Worm (Caenorhabditis elegans) whole organism, L4 larva: ENCODE results near the gene C50E3.5.
A peak's percentile ranks its signal among the peaks of the same experiment; 100 is the strongest.

ENCODE experiments used
- D1046.2 ChIP-seq: fragments of 200-800 bp; sonication (Bioruptor generic); IDR thresholded peaks from 2 replicates; pipeline ENCODE4 v1.3.6; 2022; ENCODE audit warnings: missing genetic modification characterization, missing compliant biosample characterization
- F37D6.2 ChIP-seq: sonication (generic microtip); optimal IDR thresholded peaks from 2 replicates; lab custom pipeline; 2016; ENCODE audit warnings: mild to moderate bottlenecking, missing genetic modification characterization, missing compliant biosample characterization
- F44E2.7 ChIP-seq: fragments of 200-800 bp; sonication (Bioruptor generic); IDR thresholded peaks from 2 replicates; pipeline ENCODE4 v2.1.2; 2022; ENCODE audit warnings: missing genetic modification characterization, missing compliant biosample characterization
- F49E8.2 ChIP-seq: sonication (generic microtip); optimal IDR thresholded peaks from 2 replicates; lab custom pipeline; 2016; ENCODE audit warnings: missing compliant biosample characterization, mild to moderate bottlenecking, missing genetic modification characterization, borderline replicate concordance
- T20F7.1 ChIP-seq: fragments of 200-800 bp; sonication (Bioruptor generic); optimal IDR thresholded peaks from 2 replicates; lab custom pipeline; 2018; ENCODE audit warnings: mild to moderate bottlenecking, missing genetic modification characterization, missing compliant biosample characterization
- Y48G9A.11 ChIP-seq: fragments of 200-800 bp; sonication (Bioruptor generic); IDR thresholded peaks from 2 replicates; pipeline ENCODE4 v1.3.6; 2022; ENCODE audit warnings: missing genetic modification reagents, missing genetic modification characterization, missing compliant biosample characterization
- Y5F2A.4 ChIP-seq: fragments of 200-800 bp; sonication (Bioruptor generic); optimal IDR thresholded peaks from 2 replicates; lab custom pipeline; 2018; ENCODE audit warnings: mild to moderate bottlenecking, missing genetic modification characterization, missing compliant biosample characterization
- Y75B8A.6 ChIP-seq: fragments of 200-800 bp; sonication (Bioruptor generic); IDR thresholded peaks from 2 replicates; pipeline ENCODE4 v1.3.6; 2022; ENCODE audit warnings: missing genetic modification reagents, missing genetic modification characterization, missing compliant biosample characterization
- ZK546.5 ChIP-seq, 2 experiments: sonication (generic microtip); optimal IDR thresholded peaks; 2 replicates each; lab custom pipeline; 2017; ENCODE audit warnings: missing biosample characterization in 2 of 2, missing genetic modification characterization in 2 of 2
- ama-1 ChIP-seq: fragments of 150-350 bp; optimal IDR thresholded peaks from 2 replicates; lab custom pipeline; 2014; ENCODE audit warnings: inconsistent platforms, mixed read lengths
- attf-4 ChIP-seq: sonication (generic microtip); optimal IDR thresholded peaks from 3 replicates; lab custom pipeline; 2017; ENCODE audit warnings: missing biosample characterization, missing genetic modification characterization
- ceh-20 ChIP-seq: fragments of 200-800 bp; sonication (Bioruptor generic); IDR thresholded peaks from 2 replicates; pipeline ENCODE4 v1.3.6; 2022; ENCODE audit warnings: missing genetic modification reagents, missing genetic modification characterization, missing compliant biosample characterization
- ceh-28 ChIP-seq: fragments of 150-350 bp; optimal IDR thresholded peaks from 2 replicates; lab custom pipeline; 2014; ENCODE audit warnings: missing biosample characterization, missing genetic modification reagents, missing genetic modification characterization
- ceh-62 ChIP-seq: sonication (generic microtip); optimal IDR thresholded peaks from 2 replicates; lab custom pipeline; 2017; ENCODE audit warnings: missing biosample characterization, missing genetic modification characterization
- ces-1 ChIP-seq: fragments of 150-350 bp; sonication (generic microtip); optimal IDR thresholded peaks from 4 replicates; lab custom pipeline; 2014; ENCODE audit warnings: missing biosample characterization, missing genetic modification reagents, missing genetic modification characterization
- ctbp-1 ChIP-seq: fragments of 200-800 bp; sonication (Bioruptor generic); IDR thresholded peaks from 2 replicates; pipeline ENCODE4 v1.3.6; 2022; ENCODE audit warnings: missing genetic modification reagents, missing genetic modification characterization, missing compliant biosample characterization
- daf-12 ChIP-seq: fragments of 150-350 bp; optimal IDR thresholded peaks from 2 replicates; lab custom pipeline; 2014; ENCODE audit warnings: missing biosample characterization, missing genetic modification reagents, missing genetic modification characterization
- daf-16 ChIP-seq, 3 experiments: sonication (generic microtip); optimal IDR thresholded peaks; 2 replicates each; lab custom pipeline; 2016 to 2017; ENCODE audit warnings: missing genetic modification characterization in 3 of 3, missing genetic modification reagents in 3 of 3, mild to moderate bottlenecking in 2 of 3, missing compliant biosample characterization in 2 of 3, missing biosample characterization in 1 of 3, moderate library complexity in 1 of 3
- daf-8 ChIP-seq: fragments of 200-800 bp; sonication (Bioruptor generic); IDR thresholded peaks from 2 replicates; pipeline ENCODE4 v1.3.6; 2022; ENCODE audit warnings: missing genetic modification characterization, missing compliant biosample characterization
- dpl-1 ChIP-seq: fragments of 150-350 bp; optimal IDR thresholded peaks from 2 replicates; lab custom pipeline; 2014; ENCODE audit warnings: missing biosample characterization, missing genetic modification reagents, missing genetic modification characterization
- duxl-1 ChIP-seq: sonication (generic microtip); optimal IDR thresholded peaks from 2 replicates; lab custom pipeline; 2016; ENCODE audit warnings: mild to moderate bottlenecking, missing genetic modification characterization, moderate library complexity, missing compliant biosample characterization; ENCODE audit not compliant: poor library complexity
- dve-1 ChIP-seq: sonication (generic microtip); optimal IDR thresholded peaks from 2 replicates; lab custom pipeline; 2017; ENCODE audit warnings: antibody characterized with exemption, mild to moderate bottlenecking, missing genetic modification characterization, missing compliant biosample characterization; ENCODE audit not compliant: insufficient read depth
- gei-8 ChIP-seq: fragments of 200-800 bp; sonication (Bioruptor generic); optimal IDR thresholded peaks from 2 replicates; lab custom pipeline; 2018; ENCODE audit warnings: mild to moderate bottlenecking, missing genetic modification characterization, missing compliant biosample characterization
- hif-1 ChIP-seq, 2 experiments: sonication (generic microtip); optimal IDR thresholded peaks; 2 replicates each; lab custom pipeline; 2016 to 2017; ENCODE audit warnings: missing compliant biosample characterization in 2 of 2, missing genetic modification characterization in 2 of 2, missing genetic modification reagents in 2 of 2, missing genotype in 2 of 2, mild to moderate bottlenecking in 1 of 2
- hlh-30 ChIP-seq: sonication (generic microtip); optimal IDR thresholded peaks from 2 replicates; lab custom pipeline; 2017; ENCODE audit warnings: antibody characterized with exemption, mild to moderate bottlenecking, missing genetic modification characterization, missing compliant biosample characterization; ENCODE audit not compliant: insufficient read depth
- lin-13 ChIP-seq: fragments of 150-350 bp; optimal IDR thresholded peaks from 2 replicates; lab custom pipeline; 2014; ENCODE audit warnings: missing biosample characterization, missing genetic modification reagents, missing genetic modification characterization
- lin-15B ChIP-seq: fragments of 150-350 bp; sonication (generic microtip); optimal IDR thresholded peaks from 3 replicates; lab custom pipeline; 2014; ENCODE audit warnings: missing biosample characterization, missing genetic modification characterization
- lin-29 ChIP-seq: fragments of 200-800 bp; sonication (Bioruptor generic); IDR thresholded peaks from 2 replicates; pipeline ENCODE4 v1.3.6; 2022; ENCODE audit warnings: missing genetic modification reagents, missing genetic modification characterization, missing compliant biosample characterization
- lin-38 ChIP-seq: fragments of 200-800 bp; sonication (Bioruptor generic); IDR thresholded peaks from 2 replicates; pipeline ENCODE4 v1.3.6; 2022; ENCODE audit warnings: missing genetic modification reagents, missing genetic modification characterization, missing compliant biosample characterization
- lsy-2 ChIP-seq, 2 experiments: fragments of 150-350 bp in 1 of 2; sonication (generic microtip) in 1 of 2; optimal IDR thresholded peaks; 2 replicates each; lab custom pipeline; 2014 to 2017; ENCODE audit warnings: missing biosample characterization in 2 of 2, missing genetic modification characterization in 2 of 2
- mdl-1 ChIP-seq, 2 experiments: fragments of 150-350 bp in 1 of 2; sonication (generic microtip) in 1 of 2; optimal IDR thresholded peaks; 2 replicates each; lab custom pipeline; 2014 to 2017; ENCODE audit warnings: missing biosample characterization in 2 of 2, missing genetic modification characterization in 2 of 2
- mes-2 ChIP-seq: sonication (generic microtip); optimal IDR thresholded peaks from 2 replicates; lab custom pipeline; 2016; ENCODE audit warnings: missing genotype, mild to moderate bottlenecking, missing genetic modification characterization, missing compliant biosample characterization; ENCODE audit not compliant: poor library complexity, severe bottlenecking
- mxl-2 ChIP-seq: fragments of 200-800 bp; sonication (Bioruptor generic); conservative IDR thresholded peaks from 2 replicates; pipeline ENCODE4 v1.3.6; 2022; ENCODE audit warnings: missing genetic modification reagents, missing genetic modification characterization, missing compliant biosample characterization
- mxl-3 ChIP-seq: fragments of 200-800 bp; sonication (Bioruptor generic); optimal IDR thresholded peaks from 2 replicates; lab custom pipeline; 2018; ENCODE audit warnings: mild to moderate bottlenecking, missing genetic modification characterization, missing compliant biosample characterization
- nhr-111 ChIP-seq: fragments of 200-800 bp; sonication (Bioruptor generic); optimal IDR thresholded peaks from 2 replicates; lab custom pipeline; 2018; ENCODE audit warnings: mild to moderate bottlenecking, missing genetic modification characterization, missing compliant biosample characterization
- nhr-237 ChIP-seq: sonication (generic microtip); optimal IDR thresholded peaks from 2 replicates; lab custom pipeline; 2017; ENCODE audit warnings: missing biosample characterization, missing genetic modification characterization
- nhr-25 ChIP-seq: sonication (generic microtip); optimal IDR thresholded peaks from 2 replicates; lab custom pipeline; 2017; ENCODE audit warnings: missing genetic modification characterization, mild to moderate bottlenecking, missing compliant biosample characterization, antibody characterized with exemption, moderate library complexity, borderline replicate concordance; ENCODE audit not compliant: insufficient read depth
- nhr-41 ChIP-seq: fragments of 200-800 bp; sonication (Bioruptor generic); IDR thresholded peaks from 2 replicates; pipeline ENCODE4 v1.3.6; 2022; ENCODE audit warnings: missing genetic modification reagents, missing genetic modification characterization, missing compliant biosample characterization
- nhr-6 ChIP-seq: fragments of 150-350 bp; optimal IDR thresholded peaks from 2 replicates; lab custom pipeline; 2014; ENCODE audit warnings: missing biosample characterization, missing genetic modification characterization
- nhr-77 ChIP-seq: fragments of 150-350 bp; optimal IDR thresholded peaks from 2 replicates; lab custom pipeline; 2014; ENCODE audit warnings: missing biosample characterization, missing genetic modification characterization
- pqm-1 ChIP-seq: sonication (generic microtip); optimal IDR thresholded peaks from 2 replicates; lab custom pipeline; 2017; ENCODE audit warnings: missing biosample characterization, missing genetic modification characterization
- rbr-2 ChIP-seq: sonication (generic microtip); optimal IDR thresholded peaks from 2 replicates; lab custom pipeline; 2016; ENCODE audit warnings: missing genotype, missing genetic modification characterization, missing compliant biosample characterization
- saeg-2 ChIP-seq: fragments of 200-800 bp; sonication (Bioruptor generic); IDR thresholded peaks from 2 replicates; pipeline ENCODE4 v1.3.6; 2022; ENCODE audit warnings: missing genetic modification reagents, missing genetic modification characterization, missing compliant biosample characterization
- sdz-12 ChIP-seq: fragments of 200-800 bp; sonication (Bioruptor generic); optimal IDR thresholded peaks from 2 replicates; lab custom pipeline; 2018; ENCODE audit warnings: mild to moderate bottlenecking, missing genetic modification characterization, missing compliant biosample characterization
- skn-1 ChIP-seq: fragments of 150-350 bp; optimal IDR thresholded peaks from 2 replicates; lab custom pipeline; 2014; ENCODE audit warnings: missing biosample characterization, missing genetic modification characterization
- snpc-1.2 ChIP-seq: fragments of 200-800 bp; sonication (Bioruptor generic); IDR thresholded peaks from 2 replicates; pipeline ENCODE4 v1.3.6; 2022; ENCODE audit warnings: missing genetic modification reagents, missing genetic modification characterization, missing compliant biosample characterization
- spr-1 ChIP-seq: sonication (generic microtip); optimal IDR thresholded peaks from 2 replicates; lab custom pipeline; 2016; ENCODE audit warnings: mild to moderate bottlenecking, missing genetic modification characterization, missing compliant biosample characterization
- tra-1 ChIP-seq: fragments of 200-800 bp; sonication (Bioruptor generic); IDR thresholded peaks from 2 replicates; pipeline ENCODE4 v1.3.6; 2022; ENCODE audit warnings: missing genetic modification reagents, missing genetic modification characterization, missing compliant biosample characterization
- zag-1 ChIP-seq: fragments of 150-350 bp; optimal IDR thresholded peaks from 2 replicates; lab custom pipeline; 2014; ENCODE audit warnings: missing biosample characterization, missing genetic modification characterization
- zfp-2 ChIP-seq: sonication (generic microtip); optimal IDR thresholded peaks from 2 replicates; lab custom pipeline; 2016; ENCODE audit warnings: mild to moderate bottlenecking, missing genetic modification characterization, missing compliant biosample characterization
- zip-2 ChIP-seq: fragments of 150-350 bp; optimal IDR thresholded peaks from 2 replicates; lab custom pipeline; 2014; ENCODE audit warnings: missing biosample characterization, missing genetic modification characterization

Gene C50E3.5

ce11 chrV:7580378-7580777, 7.4 kb upstream of the C50E3.5 start, which contains the start of gene ets-6:
TSS of gene ets-6 (minus strand) at chrV:7580546.
- TF ChIP-seq snpc-1.2 (GFP tag; lab: Robert Waterston, UW): no peak
- no peak for TF ChIP-seq Y5F2A.4
- no peak for TF ChIP-seq Y48G9A.11 (GFP tag; lab: Robert Waterston, UW)
- TF ChIP-seq lsy-2 (tag; optimal IDR thresholded peaks at IDR 0.05; lab: Kevin White, UChicago): peak in 1 of 2 experiments; percentile 77
- no peak for TF ChIP-seq zip-2 (tag; lab: Kevin White, UChicago)
- TF ChIP-seq lin-13 (GFP tag; lab: Kevin White, UChicago): no peak
- peak; percentile 20 for TF ChIP-seq dve-1 (tag; lab: Kevin White, UChicago)
- peak; percentile 96 for TF ChIP-seq lin-38 (GFP tag; lab: Robert Waterston, UW)
- TF ChIP-seq hif-1 (tag; optimal IDR thresholded peaks at IDR 0.05; lab: Kevin White, UChicago): no peak
- TF ChIP-seq skn-1 (tag; lab: Kevin White, UChicago): no peak
- no peak for TF ChIP-seq mxl-2 (GFP tag; lab: Robert Waterston, UW)
- no peak for TF ChIP-seq ZK546.5 (tag; optimal IDR thresholded peaks at IDR 0.05; lab: Kevin White, UChicago)
- no peak for TF ChIP-seq daf-16 (GFP tag; optimal IDR thresholded peaks at IDR 0.05; lab: Kevin White, UChicago)
- TF ChIP-seq daf-16 (tag; optimal IDR thresholded peaks at IDR 0.05; lab: Kevin White, UChicago): no peak
- TF ChIP-seq Y75B8A.6 (GFP tag; lab: Robert Waterston, UW): no peak
- no peak for TF ChIP-seq zag-1
- TF ChIP-seq duxl-1 (tag; lab: Kevin White, UChicago): no peak
- no peak for TF ChIP-seq daf-12 (tag; lab: Kevin White, UChicago)
- TF ChIP-seq attf-4: no peak
- TF ChIP-seq mdl-1 (tag; optimal IDR thresholded peaks at IDR 0.05; lab: Kevin White, UChicago): no peak
- TF ChIP-seq ces-1: no peak
- TF ChIP-seq F49E8.2 (tag; lab: Kevin White, UChicago): no peak
- TF ChIP-seq ceh-28: peak; percentile 45
- no peak for TF ChIP-seq gei-8 (GFP tag; lab: Kevin White, UChicago)
- no peak for TF ChIP-seq zfp-2
- no peak for TF ChIP-seq saeg-2 (GFP tag; lab: Robert Waterston, UW)
- no peak for TF ChIP-seq nhr-25 (tag; lab: Kevin White, UChicago)
- TF ChIP-seq spr-1 (tag; lab: Kevin White, UChicago): no peak
- TF ChIP-seq daf-8 (GFP tag; lab: Robert Waterston, UW): no peak
- no peak for TF ChIP-seq ama-1 (lab: Kevin White, UChicago)
- TF ChIP-seq F44E2.7: no peak
- TF ChIP-seq pqm-1 (tag; lab: Kevin White, UChicago): no peak
- no peak for TF ChIP-seq tra-1 (GFP tag; lab: Robert Waterston, UW)
- peak; percentile 41 for TF ChIP-seq rbr-2 (tag; lab: Kevin White, UChicago)
- no peak for TF ChIP-seq nhr-6 (tag; lab: Kevin White, UChicago)
- TF ChIP-seq sdz-12 (GFP tag; lab: Kevin White, UChicago): no peak
- TF ChIP-seq nhr-237 (tag; lab: Kevin White, UChicago): no peak
- TF ChIP-seq dpl-1: peak; percentile 36
- TF ChIP-seq mes-2 (tag; lab: Kevin White, UChicago): peak; percentile 67
- no peak for TF ChIP-seq hlh-30
- TF ChIP-seq F37D6.2 (tag; lab: Kevin White, UChicago): no peak
- TF ChIP-seq lin-29: no peak
- no peak for TF ChIP-seq nhr-77
- TF ChIP-seq nhr-111: no peak
- no peak for TF ChIP-seq lin-15B (tag; lab: Kevin White, UChicago)
- TF ChIP-seq D1046.2: no peak
- no peak for TF ChIP-seq ceh-62 (tag; lab: Kevin White, UChicago)
- no peak for TF ChIP-seq T20F7.1
- no peak for TF ChIP-seq mxl-3
- TF ChIP-seq ctbp-1: no peak
- TF ChIP-seq nhr-41: no peak
- no peak for TF ChIP-seq ceh-20
